Worm (Caenorhabditis elegans): Measurements from ENCODE around the gene gly-9.

ce11 chrIII:11244338-11244737 is 46.0 kb downstream of the gly-9 start:
- TF ChIP-seq ceh-6 (GFP tag; optimal IDR thresholded peaks at IDR 0.05) (no peak), F13H6.1 (tag; optimal IDR thresholded peaks at IDR 0.05) (no peak), che-1 (tag; optimal IDR thresholded peaks at IDR 0.05) (no peak), ceh-30 (tag; optimal IDR thresholded peaks at IDR 0.05) (no peak), elt-2 (tag; optimal IDR thresholded peaks at IDR 0.05) (no peak)
